Worm (Caenorhabditis elegans) whole organism, L4 larva: Measurements from ENCODE around the gene F13D11.4.

ENCODE experiments used
- F26F4.8 ChIP-seq: fragments of 200-800 bp; sonication (Bioruptor generic); conservative IDR thresholded peaks from 2 replicates; pipeline ENCODE4 v1.3.6; 2022; ENCODE audit warnings: missing genetic modification characterization, missing compliant biosample characterization
- R02D3.7 ChIP-seq: fragments of 150-350 bp; sonication (generic microtip); optimal IDR thresholded peaks from 3 replicates; lab custom pipeline; 2014; ENCODE audit warnings: missing biosample characterization, missing genetic modification characterization
- Y105C5A.15 ChIP-seq: fragments of 200-800 bp; sonication (Bioruptor generic); IDR thresholded peaks from 2 replicates; pipeline ENCODE4 v1.3.6; 2022; ENCODE audit warnings: missing genetic modification characterization, missing compliant biosample characterization
- Y5F2A.4 ChIP-seq: fragments of 200-800 bp; sonication (Bioruptor generic); optimal IDR thresholded peaks from 2 replicates; lab custom pipeline; 2018; ENCODE audit warnings: mild to moderate bottlenecking, missing genetic modification characterization, missing compliant biosample characterization
- Y75B8A.6 ChIP-seq: fragments of 200-800 bp; sonication (Bioruptor generic); IDR thresholded peaks from 2 replicates; pipeline ENCODE4 v1.3.6; 2022; ENCODE audit warnings: missing genetic modification reagents, missing genetic modification characterization, missing compliant biosample characterization
- ZK546.5 ChIP-seq, 2 experiments: sonication (generic microtip); optimal IDR thresholded peaks; 2 replicates each; lab custom pipeline; 2017; ENCODE audit warnings: missing biosample characterization in 2 of 2, missing genetic modification characterization in 2 of 2
- aha-1 ChIP-seq: fragments of 150-350 bp; peaks from one replicate; lab custom pipeline; 2014; ENCODE audit warnings: missing biosample characterization, missing genetic modification characterization
- arid-1 ChIP-seq: fragments of 200-800 bp; sonication (Bioruptor generic); conservative IDR thresholded peaks from 2 replicates; pipeline ENCODE4 v1.3.6; 2022; ENCODE audit warnings: missing genetic modification reagents, missing genetic modification characterization, missing compliant biosample characterization
- ceh-20 ChIP-seq: fragments of 200-800 bp; sonication (Bioruptor generic); IDR thresholded peaks from 2 replicates; pipeline ENCODE4 v1.3.6; 2022; ENCODE audit warnings: missing genetic modification reagents, missing genetic modification characterization, missing compliant biosample characterization
- ceh-28 ChIP-seq: fragments of 150-350 bp; optimal IDR thresholded peaks from 2 replicates; lab custom pipeline; 2014; ENCODE audit warnings: missing biosample characterization, missing genetic modification reagents, missing genetic modification characterization
- ceh-82 ChIP-seq: sonication (generic microtip); optimal IDR thresholded peaks from 2 replicates; lab custom pipeline; 2017; ENCODE audit warnings: missing biosample characterization, missing genetic modification characterization
- daf-12 ChIP-seq: fragments of 150-350 bp; optimal IDR thresholded peaks from 2 replicates; lab custom pipeline; 2014; ENCODE audit warnings: missing biosample characterization, missing genetic modification reagents, missing genetic modification characterization
- daf-16 ChIP-seq, 3 experiments: sonication (generic microtip); optimal IDR thresholded peaks; 2 replicates each; lab custom pipeline; 2016 to 2017; ENCODE audit warnings: missing genetic modification characterization in 3 of 3, missing genetic modification reagents in 3 of 3, mild to moderate bottlenecking in 2 of 3, missing compliant biosample characterization in 2 of 3, missing biosample characterization in 1 of 3, moderate library complexity in 1 of 3
- daf-8 ChIP-seq: fragments of 200-800 bp; sonication (Bioruptor generic); IDR thresholded peaks from 2 replicates; pipeline ENCODE4 v1.3.6; 2022; ENCODE audit warnings: missing genetic modification characterization, missing compliant biosample characterization
- dmd-6 ChIP-seq: fragments of 200-800 bp; sonication (Bioruptor generic); IDR thresholded peaks from 2 replicates; pipeline ENCODE4 v1.3.6; 2022; ENCODE audit warnings: missing genetic modification reagents, missing genetic modification characterization, missing compliant biosample characterization
- duxl-1 ChIP-seq: sonication (generic microtip); optimal IDR thresholded peaks from 2 replicates; lab custom pipeline; 2016; ENCODE audit warnings: mild to moderate bottlenecking, missing genetic modification characterization, moderate library complexity, missing compliant biosample characterization; ENCODE audit not compliant: poor library complexity
- egl-43 ChIP-seq: fragments of 200-800 bp; sonication (Bioruptor generic); IDR thresholded peaks from 2 replicates; pipeline ENCODE4 v1.3.6; 2022; ENCODE audit warnings: missing genetic modification reagents, missing genetic modification characterization, missing compliant biosample characterization
- fkh-10 ChIP-seq: fragments of 150-350 bp; optimal IDR thresholded peaks from 2 replicates; lab custom pipeline; 2014; ENCODE audit warnings: missing biosample characterization, missing genetic modification reagents, missing genetic modification characterization
- fos-1 ChIP-seq: fragments of 150-350 bp; optimal IDR thresholded peaks from 2 replicates; lab custom pipeline; 2014; ENCODE audit warnings: missing biosample characterization, missing genetic modification characterization
- hlh-30 ChIP-seq: sonication (generic microtip); optimal IDR thresholded peaks from 2 replicates; lab custom pipeline; 2017; ENCODE audit warnings: antibody characterized with exemption, mild to moderate bottlenecking, missing genetic modification characterization, missing compliant biosample characterization; ENCODE audit not compliant: insufficient read depth
- hmg-1.1 ChIP-seq: fragments of 200-800 bp; sonication (Bioruptor generic); IDR thresholded peaks from 2 replicates; pipeline ENCODE4 v1.3.6; 2022; ENCODE audit warnings: missing genetic modification reagents, missing genetic modification characterization, missing compliant biosample characterization
- jun-1 ChIP-seq: fragments of 150-350 bp; optimal IDR thresholded peaks from 2 replicates; lab custom pipeline; 2014; ENCODE audit warnings: missing biosample characterization, missing genetic modification reagents, missing genetic modification characterization
- lim-7 ChIP-seq: fragments of 200-800 bp; sonication (Bioruptor generic); IDR thresholded peaks from 2 replicates; pipeline ENCODE4 v1.3.6; 2022; ENCODE audit warnings: missing genetic modification characterization, missing compliant biosample characterization
- lin-15B ChIP-seq: fragments of 150-350 bp; sonication (generic microtip); optimal IDR thresholded peaks from 3 replicates; lab custom pipeline; 2014; ENCODE audit warnings: missing biosample characterization, missing genetic modification characterization
- mdl-1 ChIP-seq, 2 experiments: fragments of 150-350 bp in 1 of 2; sonication (generic microtip) in 1 of 2; optimal IDR thresholded peaks; 2 replicates each; lab custom pipeline; 2014 to 2017; ENCODE audit warnings: missing biosample characterization in 2 of 2, missing genetic modification characterization in 2 of 2
- mdt-29 ChIP-seq: fragments of 200-800 bp; sonication (Bioruptor generic); IDR thresholded peaks from 2 replicates; pipeline ENCODE4 v1.3.6; 2022; ENCODE audit warnings: missing genetic modification reagents, missing genetic modification characterization, missing compliant biosample characterization
- mep-1 ChIP-seq: fragments of 150-350 bp; sonication (generic microtip); optimal IDR thresholded peaks from 3 replicates; lab custom pipeline; 2014; ENCODE audit warnings: missing biosample characterization, missing genetic modification characterization
- mxl-3 ChIP-seq: fragments of 200-800 bp; sonication (Bioruptor generic); optimal IDR thresholded peaks from 2 replicates; lab custom pipeline; 2018; ENCODE audit warnings: mild to moderate bottlenecking, missing genetic modification characterization, missing compliant biosample characterization
- nhr-102 ChIP-seq: sonication (generic microtip); optimal IDR thresholded peaks from 2 replicates; lab custom pipeline; 2016; ENCODE audit warnings: mild to moderate bottlenecking, missing genetic modification characterization, moderate library complexity, missing compliant biosample characterization
- nhr-11 ChIP-seq: fragments of 150-350 bp; optimal IDR thresholded peaks from 2 replicates; lab custom pipeline; 2014; ENCODE audit warnings: missing biosample characterization, missing genetic modification characterization
- nhr-25 ChIP-seq: sonication (generic microtip); optimal IDR thresholded peaks from 2 replicates; lab custom pipeline; 2017; ENCODE audit warnings: missing genetic modification characterization, mild to moderate bottlenecking, missing compliant biosample characterization, antibody characterized with exemption, moderate library complexity, borderline replicate concordance; ENCODE audit not compliant: insufficient read depth
- nhr-28 ChIP-seq: fragments of 150-350 bp; optimal IDR thresholded peaks from 2 replicates; lab custom pipeline; 2014; ENCODE audit warnings: missing biosample characterization, missing genetic modification characterization
- nhr-48 ChIP-seq: sonication (generic microtip); optimal IDR thresholded peaks from 2 replicates; lab custom pipeline; 2016; ENCODE audit warnings: mild to moderate bottlenecking, missing genetic modification characterization, missing compliant biosample characterization
- nhr-6 ChIP-seq: fragments of 150-350 bp; optimal IDR thresholded peaks from 2 replicates; lab custom pipeline; 2014; ENCODE audit warnings: missing biosample characterization, missing genetic modification characterization
- pqm-1 ChIP-seq: sonication (generic microtip); optimal IDR thresholded peaks from 2 replicates; lab custom pipeline; 2017; ENCODE audit warnings: missing biosample characterization, missing genetic modification characterization
- sdz-12 ChIP-seq: fragments of 200-800 bp; sonication (Bioruptor generic); optimal IDR thresholded peaks from 2 replicates; lab custom pipeline; 2018; ENCODE audit warnings: mild to moderate bottlenecking, missing genetic modification characterization, missing compliant biosample characterization
- zip-2 ChIP-seq: fragments of 150-350 bp; optimal IDR thresholded peaks from 2 replicates; lab custom pipeline; 2014; ENCODE audit warnings: missing biosample characterization, missing genetic modification characterization

The F13D11.4 gene

DNA sequence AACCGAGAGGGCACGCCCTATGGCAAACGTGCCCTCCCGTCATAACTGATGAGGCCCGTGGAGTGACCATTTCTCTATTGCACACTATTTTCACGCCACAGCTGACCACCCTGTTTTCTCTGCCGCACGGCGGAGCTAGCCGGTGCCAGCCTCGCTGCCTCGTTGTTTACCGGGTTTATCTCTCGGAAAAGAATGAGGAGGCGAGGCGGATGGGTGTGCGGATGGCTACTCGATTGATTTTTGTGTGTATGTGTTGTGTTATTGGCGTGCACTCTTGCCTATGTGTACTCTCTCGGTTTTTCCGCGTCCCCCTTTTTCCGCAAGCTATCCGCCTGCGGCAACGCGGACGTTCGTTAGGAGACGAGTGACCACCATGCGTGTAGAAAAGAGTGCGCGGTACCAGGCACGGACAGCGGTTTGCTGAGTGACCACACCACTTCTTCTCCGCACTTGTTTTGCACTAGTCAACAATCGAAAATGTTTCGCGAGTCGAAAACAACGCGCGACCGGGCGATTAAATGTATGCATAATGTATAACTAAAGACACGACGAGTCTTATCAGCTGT is 22.5 kb downstream of the F13D11.4 start (continued):
- peak; percentile 76 for TF ChIP-seq nhr-102 (tag; lab: Kevin White, UChicago)
- TF ChIP-seq daf-16 (GFP tag; optimal IDR thresholded peaks at IDR 0.05; lab: Kevin White, UChicago): peak; percentile 43 to 98
- TF ChIP-seq daf-16 (tag; optimal IDR thresholded peaks at IDR 0.05; lab: Kevin White, UChicago): peak; percentile 97
- no peak for TF ChIP-seq Y5F2A.4
- TF ChIP-seq dmd-6 (GFP tag; lab: Robert Waterston, UW): peak; percentile 27; the same call in 1 of the 2 replicates
- no peak for TF ChIP-seq daf-8 (GFP tag; lab: Robert Waterston, UW)
- TF ChIP-seq lin-15B (tag; lab: Kevin White, UChicago): no peak
- TF ChIP-seq nhr-48 (tag; lab: Kevin White, UChicago): peak; percentile 86
- no peak for TF ChIP-seq ZK546.5 (tag; optimal IDR thresholded peaks at IDR 0.05; lab: Kevin White, UChicago)
- peak; percentile 64 to 93 for TF ChIP-seq mdl-1 (tag; optimal IDR thresholded peaks at IDR 0.05; lab: Kevin White, UChicago)
- TF ChIP-seq Y75B8A.6 (GFP tag; lab: Robert Waterston, UW): no peak
- peak; percentile 89 for TF ChIP-seq mxl-3 (GFP tag; lab: Kevin White, UChicago)
- no peak; the same call in 1 of the 2 replicates for TF ChIP-seq arid-1 (GFP tag; lab: Robert Waterston, UW)
- peak; percentile 45; the same call in 1 of the 2 replicates for TF ChIP-seq hmg-1.1 (GFP tag; lab: Robert Waterston, UW)
- no peak for TF ChIP-seq F26F4.8
- TF ChIP-seq fkh-10 (GFP tag; lab: Kevin White, UChicago): peak; percentile 55
- TF ChIP-seq nhr-25 (tag; lab: Kevin White, UChicago): no peak
- no peak for TF ChIP-seq egl-43 (GFP tag; lab: Robert Waterston, UW)
- no peak for TF ChIP-seq lim-7 (GFP tag; lab: Robert Waterston, UW)
- TF ChIP-seq aha-1 (tag; lab: Kevin White, UChicago): peak; percentile 94
- no peak for TF ChIP-seq duxl-1 (tag; lab: Kevin White, UChicago)
- peak; percentile 57 for TF ChIP-seq ceh-28 (tag; lab: Kevin White, UChicago)
- no peak for TF ChIP-seq R02D3.7 (tag; lab: Kevin White, UChicago)
- TF ChIP-seq jun-1 (tag; lab: Kevin White, UChicago): no peak
- no peak for TF ChIP-seq daf-12
- no peak for TF ChIP-seq ceh-20 (GFP tag; lab: Robert Waterston, UW)
- no peak for TF ChIP-seq mdt-29 (GFP tag; lab: Robert Waterston, UW)
- no peak for TF ChIP-seq pqm-1 (tag; lab: Kevin White, UChicago)
- peak; percentile 44 for TF ChIP-seq nhr-11
- no peak for TF ChIP-seq zip-2 (tag; lab: Kevin White, UChicago)
- no peak for TF ChIP-seq Y105C5A.15 (GFP tag; lab: Robert Waterston, UW)
- no peak for TF ChIP-seq sdz-12 (GFP tag; lab: Kevin White, UChicago)
- TF ChIP-seq ceh-82 (tag; lab: Kevin White, UChicago): no peak
- TF ChIP-seq nhr-6 (tag; lab: Kevin White, UChicago): no peak
- no peak for TF ChIP-seq fos-1 (tag; lab: Kevin White, UChicago)

ce11 chrX:5810677-5811076 is 23.9 kb downstream of the F13D11.4 start:
- no peak for TF ChIP-seq Y75B8A.6 (GFP tag; lab: Robert Waterston, UW)
- no peak for TF ChIP-seq arid-1 (GFP tag; lab: Robert Waterston, UW)
- peak; percentile 67 for TF ChIP-seq nhr-28
- TF ChIP-seq aha-1 (tag; lab: Kevin White, UChicago): peak; percentile 44
- peak; percentile 31 for TF ChIP-seq mep-1 (tag; lab: Kevin White, UChicago)
- peak in 1 of 2 experiments; percentile 38 for TF ChIP-seq mdl-1 (tag; optimal IDR thresholded peaks at IDR 0.05; lab: Kevin White, UChicago)
- peak; percentile 20 for TF ChIP-seq nhr-25 (tag; lab: Kevin White, UChicago)
- TF ChIP-seq hlh-30 (tag; lab: Kevin White, UChicago): peak; percentile 17
- TF ChIP-seq, all 104 proteins: peak for 6
